Worm (Caenorhabditis elegans): ENCODE measurements around the gene srd-40.

srd-40 gene

DNA sequence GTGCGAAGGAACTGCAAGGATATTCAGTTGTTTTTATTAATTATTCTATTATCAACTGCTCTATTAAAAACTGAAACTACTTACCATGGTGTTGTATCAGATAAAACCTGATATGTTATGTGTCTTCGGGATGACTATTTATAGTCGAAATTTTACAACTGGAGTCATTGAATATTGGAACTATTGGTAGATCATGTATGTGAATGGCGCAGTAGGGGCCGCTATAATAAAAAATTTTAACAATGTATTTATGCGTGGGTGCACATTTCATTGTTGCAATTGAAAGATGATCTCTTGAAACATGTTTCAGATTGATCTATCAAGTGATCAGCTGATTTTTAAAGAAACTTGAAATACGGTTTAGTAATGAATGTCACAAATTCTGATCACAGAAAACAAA is 35.4 kb downstream of the srd-40 start, which contains the start of gene nspc-14:
nspc-14 (minus strand) TSS at position 101 of the 400 bp plus-strand sequence.
- TF ChIP-seq ztf-23 (GFP tag; IDR thresholded peaks at IDR 0.05): no peak
- TF ChIP-seq ztf-29 (GFP tag; IDR thresholded peaks at IDR 0.05): no peak
- TF ChIP-seq ref-1 (GFP tag; conservative IDR thresholded peaks at IDR 0.05): no peak
- TF ChIP-seq tab-1 (GFP tag; IDR thresholded peaks at IDR 0.05): no peak
- TF ChIP-seq klf-2 (GFP tag; conservative IDR thresholded peaks at IDR 0.05): no peak
- TF ChIP-seq flt-1 (GFP tag; IDR thresholded peaks at IDR 0.05): no peak
- TF ChIP-seq med-1 (GFP tag; optimal IDR thresholded peaks at IDR 0.05; ENCODE audit: insufficient read depth): no peak
- TF ChIP-seq T22C8.4 (GFP tag; IDR thresholded peaks at IDR 0.05): no peak
- TF ChIP-seq cog-1 (tag; optimal IDR thresholded peaks at IDR 0.05): no peak

DNA sequence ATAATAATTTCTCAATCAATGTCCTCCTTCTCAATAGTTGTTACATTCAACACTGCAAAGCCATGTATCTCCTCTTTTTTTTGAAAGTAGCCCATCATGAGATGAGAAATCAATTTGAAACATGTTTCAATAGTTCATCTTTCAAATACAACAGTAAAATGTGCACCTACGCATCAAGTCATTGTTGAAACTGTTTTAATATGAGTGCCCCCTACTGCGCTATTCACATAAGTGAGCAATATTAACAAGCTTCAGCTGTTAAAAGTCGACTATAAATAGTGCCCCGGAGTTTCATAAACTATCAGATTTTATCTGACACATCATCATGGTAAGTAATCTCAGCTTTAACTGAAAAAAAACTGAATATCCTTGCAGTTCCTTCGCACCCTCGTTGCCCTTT is 36.9 kb downstream of the srd-40 start, which contains the start of the genes nspc-15 and F19H6.6:
nspc-15 (plus strand) TSS at position 301 of the 400 bp plus-strand sequence.
F19H6.6 (plus strand) TSS at position 384 of the 400 bp plus-strand sequence.
- TF ChIP-seq ztf-23 (GFP tag; IDR thresholded peaks at IDR 0.05): no peak
- TF ChIP-seq flt-1 (GFP tag; IDR thresholded peaks at IDR 0.05): no peak
- TF ChIP-seq klf-2 (GFP tag; conservative IDR thresholded peaks at IDR 0.05): no peak
- TF ChIP-seq cog-1 (tag; optimal IDR thresholded peaks at IDR 0.05): no peak
- TF ChIP-seq ref-1 (GFP tag; conservative IDR thresholded peaks at IDR 0.05): no peak
- TF ChIP-seq T22C8.4 (GFP tag; IDR thresholded peaks at IDR 0.05): no peak
- TF ChIP-seq ztf-29 (GFP tag; IDR thresholded peaks at IDR 0.05): no peak
- TF ChIP-seq tab-1 (GFP tag; IDR thresholded peaks at IDR 0.05): no peak
- TF ChIP-seq med-1 (GFP tag; optimal IDR thresholded peaks at IDR 0.05; ENCODE audit: insufficient read depth): no peak

DNA sequence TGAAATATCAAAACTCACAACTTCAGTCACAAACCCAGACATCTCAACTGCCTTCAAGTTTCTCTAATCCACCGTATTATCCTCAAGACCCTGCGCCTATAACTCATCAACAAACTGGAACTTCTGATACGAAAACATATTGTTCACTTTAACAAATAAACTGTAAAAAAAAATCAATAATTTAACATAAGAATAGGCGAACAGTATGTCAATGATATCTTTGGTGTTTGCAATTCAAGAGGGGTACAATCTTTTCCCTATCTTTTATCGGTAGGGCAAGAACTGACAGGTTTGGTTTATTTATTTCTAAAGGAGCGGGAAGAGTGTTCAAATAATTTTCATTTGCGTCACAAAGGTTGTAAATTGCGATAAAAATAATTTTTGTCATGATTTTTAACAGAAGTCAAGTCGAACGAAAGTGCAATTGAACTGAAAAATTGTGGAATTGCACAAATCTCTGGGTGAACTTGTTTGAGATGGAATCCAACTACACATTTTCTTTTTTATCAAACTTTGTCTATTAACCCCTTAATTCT is 39.5 kb downstream of the srd-40 start:
- TF ChIP-seq tab-1 (GFP tag; IDR thresholded peaks at IDR 0.05): no peak
- no peak for TF ChIP-seq ztf-29 (GFP tag; IDR thresholded peaks at IDR 0.05)
- TF ChIP-seq flt-1 (GFP tag; IDR thresholded peaks at IDR 0.05): no peak
- TF ChIP-seq klf-2 (GFP tag; conservative IDR thresholded peaks at IDR 0.05): peak; percentile 44; the same call in 1 of the 2 replicates
- TF ChIP-seq ref-1 (GFP tag; conservative IDR thresholded peaks at IDR 0.05): no peak
- 0 out of 2 replicates have a peak, but pooled peaks have one; percentile 35 for TF ChIP-seq ztf-23 (GFP tag; IDR thresholded peaks at IDR 0.05)
- peak; percentile 12 for TF ChIP-seq med-1 (GFP tag; optimal IDR thresholded peaks at IDR 0.05; ENCODE audit: insufficient read depth)
- peak; percentile 91 for TF ChIP-seq T22C8.4 (GFP tag; IDR thresholded peaks at IDR 0.05)
- peak; percentile 87 for TF ChIP-seq cog-1 (tag; optimal IDR thresholded peaks at IDR 0.05)

DNA sequence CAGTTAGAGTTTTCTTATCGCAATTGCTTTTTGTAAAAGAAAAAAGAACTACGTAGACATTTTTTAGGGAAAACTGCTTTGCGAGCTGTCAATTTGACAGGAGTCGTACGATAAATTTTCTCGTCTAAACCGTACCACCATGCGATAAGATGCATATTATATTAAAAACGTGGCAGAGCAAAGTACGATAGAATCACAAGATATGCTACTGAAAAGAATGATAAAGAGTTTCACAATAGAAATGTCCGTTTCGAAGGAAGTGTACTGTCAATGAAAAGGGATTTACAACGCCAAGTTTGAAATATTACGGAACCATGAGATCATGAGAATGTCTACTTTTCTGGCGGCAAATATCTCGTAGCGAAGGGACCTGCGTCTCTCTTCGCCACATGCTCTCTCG is 41.3 kb downstream of the srd-40 start, which contains the start of gene F19H6.5:
F19H6.5 (minus strand) TSS at position 101 of the 400 bp plus-strand sequence.
- TF ChIP-seq ztf-29 (GFP tag; IDR thresholded peaks at IDR 0.05): no peak
- no peak for TF ChIP-seq ref-1 (GFP tag; conservative IDR thresholded peaks at IDR 0.05)
- no peak for TF ChIP-seq ztf-23 (GFP tag; IDR thresholded peaks at IDR 0.05)
- TF ChIP-seq flt-1 (GFP tag; IDR thresholded peaks at IDR 0.05): no peak
- TF ChIP-seq T22C8.4 (GFP tag; IDR thresholded peaks at IDR 0.05): no peak
- no peak for TF ChIP-seq med-1 (GFP tag; optimal IDR thresholded peaks at IDR 0.05; ENCODE audit: insufficient read depth)
- TF ChIP-seq tab-1 (GFP tag; IDR thresholded peaks at IDR 0.05): no peak
- no peak for TF ChIP-seq klf-2 (GFP tag; conservative IDR thresholded peaks at IDR 0.05)
- no peak for TF ChIP-seq cog-1 (tag; optimal IDR thresholded peaks at IDR 0.05)

- TF ChIP-seq klf-2 (GFP tag; conservative IDR thresholded peaks at IDR 0.05) (no peak), tab-1 (GFP tag; IDR thresholded peaks at IDR 0.05) (no peak), ztf-23 (GFP tag; IDR thresholded peaks at IDR 0.05) (no peak), flt-1 (GFP tag; IDR thresholded peaks at IDR 0.05) (no peak)
Observed at ce11 chrX:12365388-12365787, 41.8 kb downstream of the srd-40 start, which contains the start of gene F19H6.4. TSS of gene F19H6.4 (plus strand) at chrX:12365688.

DNA sequence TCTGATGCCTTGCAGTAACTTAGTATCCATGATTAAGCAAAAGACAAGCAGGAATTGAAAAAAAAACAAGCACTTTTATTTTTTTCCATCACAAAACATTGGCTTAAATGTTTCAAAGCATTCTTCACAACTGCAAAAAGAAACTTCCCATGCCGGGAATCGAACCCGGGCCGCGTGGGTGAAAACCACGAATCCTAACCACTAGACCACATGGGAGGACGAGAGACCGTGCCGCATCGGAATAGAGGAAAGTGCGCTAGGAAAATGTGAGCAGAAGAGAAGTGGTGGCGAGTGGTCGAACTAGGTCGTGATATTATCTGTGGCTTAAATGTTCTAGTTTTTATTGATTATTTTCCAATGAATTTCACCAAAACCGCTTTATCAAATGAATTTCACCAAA is 44.0 kb downstream of the srd-40 start:
- TF ChIP-seq flt-1 (GFP tag; IDR thresholded peaks at IDR 0.05) (peak; percentile 92), klf-2 (GFP tag; conservative IDR thresholded peaks at IDR 0.05) (0 out of 2 replicates have a peak, but pooled peaks have one; percentile 34), med-1 (GFP tag; optimal IDR thresholded peaks at IDR 0.05; ENCODE audit: insufficient read depth) (peak; percentile 21), cog-1 (tag; optimal IDR thresholded peaks at IDR 0.05) (no peak), ref-1 (GFP tag; conservative IDR thresholded peaks at IDR 0.05) (peak; percentile 58; the same call in 1 of the 2 replicates), tab-1 (GFP tag; IDR thresholded peaks at IDR 0.05) (peak; percentile 81), ztf-23 (GFP tag; IDR thresholded peaks at IDR 0.05) (peak; percentile 85), ztf-29 (GFP tag; IDR thresholded peaks at IDR 0.05) (peak; percentile 47; the same call in 1 of the 2 replicates), T22C8.4 (GFP tag; IDR thresholded peaks at IDR 0.05) (peak; percentile 62)

DNA sequence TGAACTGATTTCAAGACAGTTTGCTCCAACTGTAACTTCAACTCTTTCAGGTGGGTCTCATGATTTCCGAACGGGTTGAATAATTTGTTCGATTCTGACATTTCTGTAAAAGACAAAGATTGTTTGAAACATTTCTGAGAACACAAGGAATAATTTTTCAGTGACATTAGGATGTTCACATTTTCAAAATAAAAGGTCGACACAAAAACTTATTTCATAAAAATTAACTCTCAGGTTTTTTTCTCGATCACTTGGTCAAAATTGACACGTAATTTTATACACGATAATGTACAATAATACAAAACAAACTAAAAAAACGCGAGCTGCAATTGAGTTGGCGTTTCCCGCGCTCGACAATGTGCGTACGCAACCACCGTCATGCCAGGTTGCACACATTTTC is 47.8 kb downstream of the srd-40 start, which contains the start of gene rif-1.2:
rif-1.2 (minus strand) TSS at position 101 of the 400 bp plus-strand sequence.
- TF ChIP-seq T22C8.4 (GFP tag; IDR thresholded peaks at IDR 0.05) (no peak), ztf-23 (GFP tag; IDR thresholded peaks at IDR 0.05) (no peak), ztf-29 (GFP tag; IDR thresholded peaks at IDR 0.05) (no peak), cog-1 (tag; optimal IDR thresholded peaks at IDR 0.05) (no peak), flt-1 (GFP tag; IDR thresholded peaks at IDR 0.05) (no peak), tab-1 (GFP tag; IDR thresholded peaks at IDR 0.05) (no peak), med-1 (GFP tag; optimal IDR thresholded peaks at IDR 0.05; ENCODE audit: insufficient read depth) (no peak), ref-1 (GFP tag; conservative IDR thresholded peaks at IDR 0.05) (no peak), klf-2 (GFP tag; conservative IDR thresholded peaks at IDR 0.05) (no peak)
